Fruit fly (Drosophila melanogaster) whole organism, embryonic: Measurements from ENCODE around the gene bun.

Experiments
- CG15269 ChIP-seq: fragments of 200-800 bp; sonication (Bioruptor generic); optimal IDR thresholded peaks from 2 replicates; lab custom pipeline; 2018; ENCODE audit warnings: missing biosample characterization, mild to moderate bottlenecking, missing genetic modification characterization, moderate library complexity
- CG15514 ChIP-seq: fragments of 200-800 bp; sonication (Bioruptor generic); optimal IDR thresholded peaks from 3 replicates; lab custom pipeline; 2017; ENCODE audit warnings: missing biosample characterization, missing genetic modification characterization, mild to moderate bottlenecking, moderate library complexity, missing genetic modification reagents
- CHES-1-like ChIP-seq: fragments of 200-800 bp; sonication (Bioruptor generic); optimal IDR thresholded peaks from 2 replicates; lab custom pipeline; 2016; ENCODE audit warnings: missing biosample characterization, missing genetic modification characterization
- Ets65A ChIP-seq: fragments of 200-800 bp; sonication (Bioruptor generic); peaks from one replicate; lab custom pipeline; 2016; ENCODE audit warnings: missing biosample characterization, missing genetic modification characterization
- Ptx1 ChIP-seq: fragments of 200-800 bp; sonication (Bioruptor generic); IDR thresholded peaks from 2 replicates; pipeline ENCODE4 v1.3.6; 2022; ENCODE audit warnings: missing biosample characterization, missing genetic modification characterization
- fd102C ChIP-seq: fragments of 200-800 bp; sonication (Bioruptor generic); optimal IDR thresholded peaks from 2 replicates; lab custom pipeline; 2018; ENCODE audit warnings: missing biosample characterization, mild to moderate bottlenecking, missing genetic modification characterization, moderate library complexity
- pan ChIP-seq, 4 experiments: fragments of >200 bp in 3 of 4; fragments of 200-800 bp in 1 of 4; sonication (Bioruptor generic) in 1 of 4; optimal IDR thresholded peaks in 3 of 4; IDR thresholded peaks in 1 of 4; 2 replicates each; pipeline versions ENCODE4 v1.3.6 to Lab custom; 2017 to 2022; ENCODE audit warnings: missing biosample characterization in 2 of 4, missing genetic modification characterization in 2 of 4, mixed read lengths in 1 of 4

bun gene

dm6 chr2L:12413899-12414298, 132.5 kb downstream of the bun start (continued):
- peak; percentile 5 for TF ChIP-seq CG15269 (tag; lab: Kevin White, UChicago)
- TF ChIP-seq fd102C (GFP tag; lab: Kevin White, UChicago): no peak
- no peak for TF ChIP-seq pan (optimal IDR thresholded peaks at IDR 0.05; lab: Kevin White, UChicago)
- peak in 1 of 2 experiments; percentile 35 for TF ChIP-seq pan (GFP tag; optimal IDR thresholded peaks at IDR 0.05 in 1 of 2, IDR thresholded peaks at IDR 0.05 in 1 of 2)
- peak; percentile 17; the same call in 1 of the 2 replicates for TF ChIP-seq Ptx1 (GFP tag; lab: Robert Waterston, UW)

DNA sequence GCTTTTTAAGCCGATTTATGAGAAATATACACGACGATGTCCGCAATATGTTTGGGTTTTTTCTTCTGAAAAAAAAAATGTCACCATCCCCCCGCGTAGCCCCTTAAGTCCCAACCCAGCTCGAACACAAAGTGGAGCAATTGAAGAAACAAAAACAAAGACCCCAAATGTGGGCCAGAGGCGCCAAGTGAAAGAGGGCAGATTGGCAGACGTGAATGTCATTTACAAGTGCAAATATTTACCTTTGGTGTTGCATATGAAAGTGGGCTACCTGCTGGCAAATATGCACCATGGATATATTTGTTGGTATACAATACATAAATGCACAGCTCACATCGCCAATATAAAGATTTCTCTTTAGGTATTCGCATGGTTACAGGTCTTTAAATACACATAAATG, 135.7 kb downstream of the bun start:
- TF ChIP-seq CHES-1-like (GFP tag; lab: Kevin White, UChicago): no peak
- peak; percentile 77 for TF ChIP-seq Ets65A (GFP tag; lab: Kevin White, UChicago)
- TF ChIP-seq CG15514: no peak
